Fruit fly (Drosophila melanogaster) whole organism, embryonic: ENCODE measurements around the gene Ac78C.
A peak's percentile ranks its signal among the peaks of the same experiment; 100 is the strongest.

Experiments used
- Aef1 ChIP-seq: fragments of 200-800 bp; sonication (Bioruptor generic); IDR thresholded peaks from 3 replicates; pipeline ENCODE4 v1.3.6; 2022; ENCODE audit warnings: missing biosample characterization, missing genetic modification characterization
- B-H2 ChIP-seq: fragments of 200-800 bp; sonication (Bioruptor generic); optimal IDR thresholded peaks from 2 replicates; lab custom pipeline; 2018; ENCODE audit warnings: missing biosample characterization, mild to moderate bottlenecking, missing genetic modification characterization
- CG10321 ChIP-seq: fragments of 200-800 bp; sonication (Bioruptor generic); IDR thresholded peaks from 2 replicates; pipeline ENCODE4 v1.3.6; 2022; ENCODE audit warnings: missing biosample characterization, missing genetic modification characterization
- CG10654 ChIP-seq: fragments of 200-800 bp; sonication (Bioruptor generic); optimal IDR thresholded peaks from 2 replicates; lab custom pipeline; 2016; ENCODE audit warnings: missing biosample characterization, missing genetic modification characterization
- CG10979 ChIP-seq: fragments of 200-800 bp; sonication (Bioruptor generic); optimal IDR thresholded peaks from 2 replicates; lab custom pipeline; 2018; ENCODE audit warnings: missing biosample characterization, mild to moderate bottlenecking, missing genetic modification characterization, moderate library complexity
- CG12219 ChIP-seq: fragments of 200-800 bp; sonication (Bioruptor generic); optimal IDR thresholded peaks from 3 replicates; lab custom pipeline; 2018; ENCODE audit warnings: missing biosample characterization, mild to moderate bottlenecking, missing genetic modification characterization
- CG13894 ChIP-seq: fragments of 200-800 bp; sonication (Bioruptor generic); optimal IDR thresholded peaks from 3 replicates; lab custom pipeline; 2018; ENCODE audit warnings: missing biosample characterization, mild to moderate bottlenecking, missing genetic modification characterization, moderate library complexity
- CG15514 ChIP-seq: fragments of 200-800 bp; sonication (Bioruptor generic); optimal IDR thresholded peaks from 3 replicates; lab custom pipeline; 2017; ENCODE audit warnings: missing biosample characterization, missing genetic modification characterization, mild to moderate bottlenecking, moderate library complexity, missing genetic modification reagents
- CG1602 ChIP-seq: fragments of 200-800 bp; sonication (Bioruptor generic); optimal IDR thresholded peaks from 3 replicates; lab custom pipeline; 2016; ENCODE audit warnings: missing biosample characterization, missing genetic modification characterization
- CG17186 ChIP-seq: fragments of 200-800 bp; sonication (Bioruptor generic); optimal IDR thresholded peaks from 3 replicates; lab custom pipeline; 2017; ENCODE audit warnings: missing biosample characterization, missing genetic modification reagents, missing genetic modification characterization
- CG17328 ChIP-seq: fragments of 200-800 bp; sonication (Bioruptor generic); IDR thresholded peaks from 2 replicates; pipeline ENCODE4 v1.3.6; 2022; ENCODE audit warnings: missing biosample characterization, missing genetic modification characterization
- CG17385 ChIP-seq: fragments of 200-800 bp; sonication (Bioruptor generic); optimal IDR thresholded peaks from 3 replicates; lab custom pipeline; 2018; ENCODE audit warnings: missing biosample characterization, mild to moderate bottlenecking, missing genetic modification characterization
- CG18011 ChIP-seq: fragments of 200-800 bp; sonication (Bioruptor generic); optimal IDR thresholded peaks from 2 replicates; lab custom pipeline; 2017; ENCODE audit warnings: missing biosample characterization, missing genetic modification characterization, mild to moderate bottlenecking, moderate library complexity, missing genotype
- CG2120 ChIP-seq: fragments of 200-800 bp; sonication (Bioruptor generic); optimal IDR thresholded peaks from 3 replicates; lab custom pipeline; 2016; ENCODE audit warnings: missing biosample characterization, missing genetic modification characterization
- CG2199 ChIP-seq: fragments of 200-800 bp; sonication (Bioruptor generic); IDR thresholded peaks from 3 replicates; pipeline ENCODE4 v1.3.6; 2022; ENCODE audit warnings: missing biosample characterization, missing genetic modification characterization
- CG30403 ChIP-seq: fragments of 200-800 bp; sonication (Bioruptor generic); optimal IDR thresholded peaks from 3 replicates; lab custom pipeline; 2016; ENCODE audit warnings: missing biosample characterization, missing genetic modification characterization
- CG32532 ChIP-seq: fragments of 200-800 bp; sonication (Bioruptor generic); IDR thresholded peaks from 2 replicates; pipeline ENCODE4 v1.3.6; 2022; ENCODE audit warnings: missing biosample characterization, missing genetic modification characterization
- CG3838 ChIP-seq: fragments of 200-800 bp; sonication (Bioruptor generic); optimal IDR thresholded peaks from 3 replicates; lab custom pipeline; 2016; ENCODE audit warnings: missing biosample characterization, missing genetic modification characterization
- CG4707 ChIP-seq: fragments of 200-800 bp; sonication (Bioruptor generic); optimal IDR thresholded peaks from 2 replicates; lab custom pipeline; 2018; ENCODE audit warnings: missing biosample characterization, mild to moderate bottlenecking, missing genetic modification characterization, moderate library complexity
- CG4854 ChIP-seq: fragments of 200-800 bp; sonication (Bioruptor generic); optimal IDR thresholded peaks from 2 replicates; lab custom pipeline; 2016; ENCODE audit warnings: missing biosample characterization, missing genetic modification characterization, inconsistent platforms
- CG5953 ChIP-seq: fragments of 200-800 bp; sonication (Bioruptor generic); IDR thresholded peaks from 2 replicates; pipeline ENCODE4 v1.3.6; 2022; ENCODE audit warnings: missing biosample characterization, missing genetic modification characterization
- CG6175 ChIP-seq: fragments of 200-800 bp; sonication (Bioruptor generic); IDR thresholded peaks from 3 replicates; pipeline ENCODE4 v1.3.6; 2022; ENCODE audit warnings: missing biosample characterization, missing genetic modification characterization
- CG6765 ChIP-seq: fragments of 200-800 bp; sonication (Bioruptor generic); optimal IDR thresholded peaks from 3 replicates; lab custom pipeline; 2017; ENCODE audit warnings: missing biosample characterization, mild to moderate bottlenecking, missing genetic modification characterization
- CG7987 ChIP-seq: fragments of 200-800 bp; sonication (Bioruptor generic); optimal IDR thresholded peaks from 2 replicates; lab custom pipeline; 2018; ENCODE audit warnings: missing biosample characterization, mild to moderate bottlenecking, missing genetic modification characterization, moderate library complexity
- CkIIα-i1 ChIP-seq: fragments of 200-800 bp; sonication (Bioruptor generic); IDR thresholded peaks from 2 replicates; pipeline ENCODE4 v1.3.6; 2022; ENCODE audit warnings: missing biosample characterization, missing genetic modification characterization
- D19A ChIP-seq: fragments of 200-800 bp; optimal IDR thresholded peaks from 3 replicates; lab custom pipeline; 2019; ENCODE audit warnings: missing biosample characterization, mild to moderate bottlenecking, missing genetic modification characterization, moderate library complexity
- Doc2 ChIP-seq: fragments of 200-800 bp; sonication (Bioruptor generic); IDR thresholded peaks from 2 replicates; pipeline ENCODE4 v1.3.6; 2022; ENCODE audit warnings: missing biosample characterization, missing genetic modification characterization
- HLH54F ChIP-seq: fragments of 200-800 bp; sonication (Bioruptor generic); optimal IDR thresholded peaks from 3 replicates; lab custom pipeline; 2016; ENCODE audit warnings: missing biosample characterization, missing genetic modification characterization
- Hr78 ChIP-seq, 2 experiments: fragments of 200-800 bp in 1 of 2; fragments of >200 bp in 1 of 2; sonication (Bioruptor generic) in 1 of 2; optimal IDR thresholded peaks; 2 replicates each; lab custom pipeline; 2017 to 2019; ENCODE audit warnings: missing biosample characterization in 2 of 2, missing genetic modification characterization in 2 of 2, mild to moderate bottlenecking in 1 of 2, moderate library complexity in 1 of 2
- Meics ChIP-seq: fragments of 200-800 bp; sonication (Bioruptor generic); optimal IDR thresholded peaks from 2 replicates; lab custom pipeline; 2017; ENCODE audit warnings: missing biosample characterization, mild to moderate bottlenecking, missing genetic modification characterization
- NC2β ChIP-seq: fragments of 200-800 bp; sonication (Bioruptor generic); optimal IDR thresholded peaks from 2 replicates; lab custom pipeline; 2016; ENCODE audit warnings: missing biosample characterization, missing genetic modification characterization
- Nf-YB ChIP-seq: fragments of 200-800 bp; sonication (Bioruptor generic); optimal IDR thresholded peaks from 3 replicates; lab custom pipeline; 2019; ENCODE audit warnings: missing biosample characterization, mild to moderate bottlenecking, missing genetic modification characterization, moderate library complexity
- Rfx ChIP-seq: fragments of 200-800 bp; sonication (Bioruptor generic); IDR thresholded peaks from 2 replicates; pipeline ENCODE4 v1.3.6; 2022; ENCODE audit warnings: missing biosample characterization, missing genetic modification characterization
- Spps ChIP-seq: fragments of 200-800 bp; sonication (Bioruptor generic); optimal IDR thresholded peaks from 2 replicates; lab custom pipeline; 2018; ENCODE audit warnings: missing biosample characterization, mild to moderate bottlenecking, missing genetic modification characterization
- Sry-δ ChIP-seq: fragments of 200-800 bp; sonication (Bioruptor generic); optimal IDR thresholded peaks from 2 replicates; lab custom pipeline; 2016; ENCODE audit warnings: missing biosample characterization, missing genetic modification characterization
- cad ChIP-seq: fragments of >200 bp; optimal IDR thresholded peaks from 2 replicates; lab custom pipeline; 2017; ENCODE audit warnings: missing biosample characterization, missing genetic modification characterization
- chinmo ChIP-seq: fragments of 200-800 bp; sonication (Bioruptor generic); IDR thresholded peaks from 4 replicates; pipeline ENCODE4 v1.3.6; 2022; ENCODE audit warnings: missing biosample characterization, missing genetic modification characterization; ENCODE audit not compliant: partially characterized antibody
- chm ChIP-seq: fragments of 200-800 bp; sonication (Bioruptor generic); IDR thresholded peaks from 2 replicates; pipeline ENCODE4 v1.3.6; 2022; ENCODE audit warnings: missing biosample characterization, missing genetic modification characterization
- crol ChIP-seq: fragments of 200-800 bp; sonication (Bioruptor generic); IDR thresholded peaks from 2 replicates; pipeline ENCODE4 v1.3.6; 2022; ENCODE audit warnings: missing biosample characterization, missing genetic modification characterization
- emc ChIP-seq: fragments of 200-800 bp; sonication (Bioruptor generic); optimal IDR thresholded peaks from 2 replicates; lab custom pipeline; 2016; ENCODE audit warnings: missing biosample characterization, missing genetic modification characterization
- fd96Cb ChIP-seq: fragments of 200-800 bp; sonication (Bioruptor generic); optimal IDR thresholded peaks from 2 replicates; lab custom pipeline; 2018; ENCODE audit warnings: missing biosample characterization, mild to moderate bottlenecking, missing genetic modification characterization, moderate library complexity
- oc ChIP-seq: fragments of 200-800 bp; sonication (Bioruptor generic); optimal IDR thresholded peaks from 2 replicates; lab custom pipeline; 2018; ENCODE audit warnings: missing biosample characterization, mild to moderate bottlenecking, missing genetic modification characterization, moderate library complexity
- pfk ChIP-seq: fragments of 200-800 bp; sonication (Bioruptor generic); optimal IDR thresholded peaks from 2 replicates; lab custom pipeline; 2018; ENCODE audit warnings: missing biosample characterization, mild to moderate bottlenecking, missing genetic modification characterization, moderate library complexity
- run ChIP-seq: fragments of 200-800 bp; sonication (Bioruptor generic); optimal IDR thresholded peaks from 3 replicates; lab custom pipeline; 2018; ENCODE audit warnings: missing biosample characterization, mild to moderate bottlenecking, missing genetic modification characterization
- salm ChIP-seq: fragments of 200-800 bp; sonication (Bioruptor generic); optimal IDR thresholded peaks from 2 replicates; lab custom pipeline; 2018; ENCODE audit warnings: missing biosample characterization, mild to moderate bottlenecking, missing genetic modification characterization
- sc ChIP-seq, 3 experiments: fragments of >200 bp in 2 of 3; fragments of 200-800 bp in 1 of 3; sonication (Bioruptor generic) in 1 of 3; optimal IDR thresholded peaks; 2 replicates in 2 of 3; 3 replicates in 1 of 3; lab custom pipeline; 2017; ENCODE audit warnings: mild to moderate bottlenecking in 1 of 3, missing biosample characterization in 1 of 3, missing genetic modification characterization in 1 of 3, missing genetic modification reagents in 1 of 3
- scrt ChIP-seq: fragments of 200-800 bp; sonication (Bioruptor generic); optimal IDR thresholded peaks from 2 replicates; lab custom pipeline; 2018; ENCODE audit warnings: missing biosample characterization, mild to moderate bottlenecking, missing genetic modification characterization, moderate library complexity
- sr ChIP-seq: fragments of 200-800 bp; sonication (Bioruptor generic); IDR thresholded peaks from 3 replicates; pipeline ENCODE4 v1.3.6; 2022; ENCODE audit warnings: missing biosample characterization, missing genetic modification characterization
- tio ChIP-seq: fragments of 200-800 bp; sonication (Bioruptor generic); optimal IDR thresholded peaks from 2 replicates; lab custom pipeline; 2017; ENCODE audit warnings: missing biosample characterization, missing genetic modification characterization, inconsistent platforms
- twi ChIP-seq: fragments of 200-800 bp; optimal IDR thresholded peaks from 2 replicates; lab custom pipeline; 2019; ENCODE audit warnings: missing biosample characterization, mild to moderate bottlenecking, missing genetic modification characterization, moderate library complexity
- usp ChIP-seq: fragments of >200 bp; optimal IDR thresholded peaks from 2 replicates; lab custom pipeline; 2017; ENCODE audit warnings: missing biosample characterization, missing genetic modification characterization

Gene Ac78C

dm6 chr3L:21192024-21192423 lies 20.3 kb upstream of the Ac78C start (continued):
- TF ChIP-seq Sry-δ (GFP tag; lab: Kevin White, UChicago) (no peak), CG6765 (peak; percentile 60), Nf-YB (GFP tag; lab: Kevin White, UChicago) (no peak), CG10321 (no peak), CG30403 (GFP tag; lab: Kevin White, UChicago) (no peak), CG17328 (GFP tag; lab: Robert Waterston, UW) (0 out of 2 replicates have a peak, but pooled peaks have one; percentile 12), CG2199 (GFP tag; lab: Robert Waterston, UW) (no peak), CkIIα-i1 (no peak), CG6175 (GFP tag; lab: Robert Waterston, UW) (no peak), scrt (GFP tag; lab: Kevin White, UChicago) (peak; percentile 66), HLH54F (GFP tag; lab: Kevin White, UChicago) (no peak), CG17385 (peak; percentile 38), pfk (GFP tag; lab: Kevin White, UChicago) (peak; percentile 44), Aef1 (GFP tag; lab: Robert Waterston, UW) (no peak), B-H2 (GFP tag; lab: Kevin White, UChicago) (peak; percentile 10), CG1602 (no peak), CG10979 (tag; lab: Kevin White, UChicago) (no peak), Spps (tag; lab: Kevin White, UChicago) (no peak), CG10654 (no peak), Hr78 (GFP tag; optimal IDR thresholded peaks at IDR 0.05; lab: Kevin White, UChicago) (no peak), CG15514 (peak; percentile 32), NC2β (GFP tag; lab: Kevin White, UChicago) (no peak), CG32532 (GFP tag; lab: Robert Waterston, UW) (0 out of 2 replicates have a peak, but pooled peaks have one; percentile 6), usp (GFP tag; lab: Kevin White, UChicago) (no peak), CG5953 (GFP tag; lab: Robert Waterston, UW) (no peak), CG3838 (GFP tag; lab: Kevin White, UChicago) (no peak), CG18011 (GFP tag; lab: Kevin White, UChicago) (no peak), Rfx (GFP tag; lab: Robert Waterston, UW) (peak; percentile 31; the same call in 1 of the 2 replicates), CG12219 (no peak), chinmo (no peak), sr (no peak), crol (GFP tag; lab: Robert Waterston, UW) (no peak), chm (GFP tag; lab: Robert Waterston, UW) (no peak), D19A (tag; lab: Kevin White, UChicago) (no peak), sc (optimal IDR thresholded peaks at IDR 0.05; lab: Kevin White, UChicago) (no peak), sc (GFP tag; optimal IDR thresholded peaks at IDR 0.05; lab: Kevin White, UChicago) (no peak), CG4707 (GFP tag; lab: Kevin White, UChicago) (no peak), CG17186 (GFP tag; lab: Kevin White, UChicago) (no peak), run (tag; lab: Kevin White, UChicago) (no peak), CG13894 (tag; lab: Kevin White, UChicago) (peak; percentile 43), tio (GFP tag; lab: Kevin White, UChicago) (no peak), cad (GFP tag; lab: Kevin White, UChicago) (no peak), CG4854 (GFP tag; lab: Kevin White, UChicago) (no peak), Meics (GFP tag; lab: Kevin White, UChicago) (peak; percentile 34), Doc2 (GFP tag; lab: Robert Waterston, UW) (no peak), CG7987 (GFP tag; lab: Kevin White, UChicago) (no peak), CG2120 (GFP tag; lab: Kevin White, UChicago) (no peak), twi (tag; lab: Kevin White, UChicago) (no peak), fd96Cb (tag; lab: Kevin White, UChicago) (no peak), emc (no peak), salm (tag; lab: Kevin White, UChicago) (no peak), oc (no peak)
